Worm (Caenorhabditis elegans): ENCODE measurements around the gene fbxa-111.
A peak's percentile ranks its signal among the peaks of the same experiment; 100 is the strongest.

DNA sequence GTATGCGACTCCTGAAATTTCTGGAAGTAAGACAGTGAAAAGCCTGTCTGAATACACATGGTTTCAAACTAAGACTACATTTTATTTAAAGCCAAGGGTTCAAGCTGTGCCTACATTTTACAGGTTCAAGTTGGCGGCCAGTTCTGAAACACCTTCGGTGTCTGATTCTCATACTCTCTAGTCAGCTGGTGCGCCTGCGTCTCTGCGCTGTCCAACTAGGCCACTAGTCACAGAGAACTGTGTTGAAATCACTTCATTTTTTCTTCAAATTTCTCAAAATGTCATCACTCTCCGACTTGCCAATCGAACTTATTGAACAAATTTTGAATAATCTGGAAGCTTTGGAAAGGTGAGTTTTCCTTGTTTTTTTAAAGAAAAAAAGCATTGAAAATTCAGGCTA is 17.1 kb upstream of the fbxa-111 start, which contains the start of gene fbxa-90:
- TF ChIP-seq unc-62 (GFP tag; optimal IDR thresholded peaks at IDR 0.05 in 1 of 2) (peak in 1 of 2 experiments; percentile 34), unc-62 (tag; optimal IDR thresholded peaks at IDR 0.05) (no peak), hif-1 (tag; optimal IDR thresholded peaks at IDR 0.05) (no peak), nhr-77 (tag; optimal IDR thresholded peaks at IDR 0.05) (no peak), fkh-10 (GFP tag; optimal IDR thresholded peaks at IDR 0.05) (no peak), unc-39 (tag; optimal IDR thresholded peaks at IDR 0.05) (no peak), mep-1 (tag; optimal IDR thresholded peaks at IDR 0.05) (no peak), T26A8.4 (GFP tag; IDR thresholded peaks at IDR 0.05) (no peak), lin-13 (GFP tag; optimal IDR thresholded peaks at IDR 0.05) (no peak), mdl-1 (tag; optimal IDR thresholded peaks at IDR 0.05) (no peak)

Measured in whole organism, L4 larva.